Worm (Caenorhabditis elegans) whole organism, L3 larva: ENCODE results near the gene B0304.2.

ENCODE experiments used
- daf-12 ChIP-seq: fragments of 150-350 bp; optimal IDR thresholded peaks from 2 replicates; lab custom pipeline; 2014; ENCODE audit warnings: missing biosample characterization, missing genetic modification reagents, missing genetic modification characterization
- mdl-1 ChIP-seq: fragments of 150-350 bp; optimal IDR thresholded peaks from 2 replicates; lab custom pipeline; 2014; ENCODE audit warnings: missing biosample characterization, missing genetic modification characterization
- nhr-11 ChIP-seq: fragments of 150-350 bp; optimal IDR thresholded peaks from 2 replicates; lab custom pipeline; 2014; ENCODE audit warnings: missing biosample characterization, missing genetic modification characterization
- nhr-28 ChIP-seq: fragments of 150-350 bp; optimal IDR thresholded peaks from 2 replicates; lab custom pipeline; 2014; ENCODE audit warnings: missing biosample characterization, missing genetic modification characterization
- zag-1 ChIP-seq: fragments of 150-350 bp; optimal IDR thresholded peaks from 2 replicates; lab custom pipeline; 2014; ENCODE audit warnings: missing biosample characterization, missing genetic modification characterization
- ztf-11 ChIP-seq: fragments of 150-350 bp; optimal IDR thresholded peaks from 2 replicates; lab custom pipeline; 2014; ENCODE audit warnings: missing biosample characterization, missing genetic modification characterization

DNA sequence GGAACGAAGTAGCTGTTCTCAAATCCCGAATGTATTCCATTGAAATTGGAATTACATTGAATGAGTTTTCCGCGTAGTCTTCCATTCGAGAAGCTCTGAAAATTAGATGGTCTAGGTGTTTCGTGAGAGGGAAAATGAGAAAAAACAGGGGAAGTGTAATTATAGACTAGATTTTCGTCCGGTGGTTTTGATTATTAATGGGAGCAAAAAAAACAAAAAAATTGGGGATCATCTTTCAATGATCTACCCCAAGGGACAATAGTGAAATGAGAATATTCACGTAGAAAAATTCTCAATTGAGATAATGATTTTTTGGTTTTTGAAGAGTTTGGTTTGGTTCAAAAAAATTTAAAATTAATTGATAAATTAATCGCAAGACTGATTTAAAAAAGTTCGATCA is 8.5 kb downstream of the B0304.2 start, which contains the start of gene sra-32:
- TF ChIP-seq ztf-11 (tag; lab: Kevin White, UChicago) (no peak), daf-12 (no peak), nhr-11 (tag; lab: Kevin White, UChicago) (no peak), zag-1 (tag; lab: Kevin White, UChicago) (no peak), nhr-28 (no peak), mdl-1 (tag; lab: Kevin White, UChicago) (no peak)
